Fruit fly (Drosophila melanogaster) whole organism: ENCODE measurements around the gene CG7142.

ENCODE experiments used
- CG8478 ChIP-seq: fragments of >200 bp; optimal IDR thresholded peaks from 2 replicates; lab custom pipeline; 2018; ENCODE audit warnings: inconsistent platforms
- Dll ChIP-seq: fragments of >200 bp; optimal IDR thresholded peaks from 2 replicates; lab custom pipeline; 2017
- pan ChIP-seq: fragments of >200 bp; optimal IDR thresholded peaks from 2 replicates; lab custom pipeline; 2017
- psq ChIP-seq: fragments of >200 bp; optimal IDR thresholded peaks from 2 replicates; lab custom pipeline; 2017
- usp ChIP-seq: fragments of >200 bp; optimal IDR thresholded peaks from 2 replicates; lab custom pipeline; 2017; ENCODE audit warnings: missing biosample characterization, missing genetic modification characterization, mixed read lengths

dm6 chr3R:18291831-18292230 is 12.5 kb upstream of the CG7142 start:
- no peak for TF ChIP-seq pan
- TF ChIP-seq usp: no peak
- no peak for TF ChIP-seq psq (lab: Kevin White, UChicago)
- TF ChIP-seq CG8478: no peak
- TF ChIP-seq Dll (lab: Kevin White, UChicago): no peak
